Fruit fly (Drosophila melanogaster): ENCODE results near the gene hid.

hid gene

DNA sequence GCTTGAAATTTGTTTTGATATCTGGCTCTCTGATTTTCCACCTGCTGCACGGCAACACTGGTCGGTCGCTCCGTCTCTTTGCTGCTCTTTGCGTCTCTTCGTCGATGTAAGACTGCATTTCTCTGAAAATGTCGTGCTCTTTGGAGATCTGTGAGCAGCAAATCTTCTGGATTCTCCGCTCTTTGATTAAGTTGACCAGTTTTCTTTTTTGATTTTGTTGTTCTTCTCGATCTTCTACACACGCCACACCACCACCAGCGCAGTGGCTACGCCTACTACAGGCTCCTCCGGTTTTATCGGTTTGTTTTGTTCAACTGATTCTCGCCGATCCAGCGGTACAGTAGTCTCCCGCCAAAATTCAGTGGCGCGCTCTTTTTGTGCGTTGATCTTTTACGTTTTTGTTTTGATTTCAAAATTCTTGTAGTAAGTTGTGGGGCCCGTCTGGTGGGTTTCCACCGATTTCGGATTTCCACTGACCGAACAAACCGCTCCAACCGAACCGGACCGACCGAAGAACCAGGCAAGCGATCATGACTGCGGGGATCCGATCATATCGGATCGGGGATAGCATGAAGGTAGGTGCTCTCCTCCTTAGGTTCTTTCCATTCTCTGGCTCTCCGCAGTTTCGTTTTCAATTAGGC is 48.9 kb upstream of the hid start (continued):
- TF ChIP-seq H2.0 (GFP tag; IDR thresholded peaks at IDR 0.05) (no peak), sd (tag; optimal IDR thresholded peaks at IDR 0.05) (peak; percentile 42), fu2 (GFP tag; optimal IDR thresholded peaks at IDR 0.05) (no peak), grau (tag; optimal IDR thresholded peaks at IDR 0.05) (peak; percentile 89), CG17568 (GFP tag; optimal IDR thresholded peaks at IDR 0.05) (peak; percentile 23), CG31365 (tag; optimal IDR thresholded peaks at IDR 0.05) (no peak), CG10565 (GFP tag; optimal IDR thresholded peaks at IDR 0.05) (no peak), CG17385 (GFP tag; optimal IDR thresholded peaks at IDR 0.05) (peak; percentile 33), fru (optimal IDR thresholded peaks at IDR 0.05) (no peak), CG14965 (GFP tag; optimal IDR thresholded peaks at IDR 0.05; ENCODE audit: borderline replicate concordance) (no peak), kah (GFP tag; optimal IDR thresholded peaks at IDR 0.05) (peak; percentile 70), Scr (GFP tag; IDR thresholded peaks at IDR 0.05; ENCODE audit: partially characterized antibody) (0 out of 2 replicates have a peak, but pooled peaks have one; percentile 16), chm (GFP tag; IDR thresholded peaks at IDR 0.05) (0 out of 2 replicates have a peak, but pooled peaks have one; percentile 34), cwo (GFP tag; optimal IDR thresholded peaks at IDR 0.05) (peak; percentile 0), row (GFP tag; IDR thresholded peaks at IDR 0.05) (peak; percentile 38; the same call in 1 of the 3 replicates), Hr78 (GFP tag; optimal IDR thresholded peaks at IDR 0.05) (no peak), CG5180 (GFP tag; optimal IDR thresholded peaks at IDR 0.05) (peak; percentile 22), lbe (GFP tag; optimal IDR thresholded peaks at IDR 0.05) (peak; percentile 41), CTCF (GFP tag; optimal IDR thresholded peaks at IDR 0.05) (peak; percentile 73), Doc3 (GFP tag; IDR thresholded peaks at IDR 0.05; ENCODE audit: partially characterized antibody) (peak; percentile 20; the same call in 2 of the 3 replicates), Sox102F (GFP tag; optimal IDR thresholded peaks at IDR 0.05) (no peak), E2f1 (GFP tag; IDR thresholded peaks at IDR 0.05) (peak; percentile 63; the same call in 1 of the 2 replicates), CG8359 (GFP tag; optimal IDR thresholded peaks at IDR 0.05; ENCODE audit: borderline replicate concordance) (no peak), CG11723 (GFP tag; optimal IDR thresholded peaks at IDR 0.05) (no peak), ssp (GFP tag; IDR thresholded peaks at IDR 0.05) (no peak), pros (GFP tag; optimal IDR thresholded peaks at IDR 0.05) (peak; percentile 25), mam (GFP tag; optimal IDR thresholded peaks at IDR 0.05) (no peak), Awh (GFP tag; IDR thresholded peaks at IDR 0.05) (0 out of 2 replicates have a peak, but pooled peaks have one; percentile 42), CG3163 (GFP tag; optimal IDR thresholded peaks at IDR 0.05) (peak; percentile 99), CG1603 (tag; optimal IDR thresholded peaks at IDR 0.05) (no peak), abd-A (tag; optimal IDR thresholded peaks at IDR 0.05) (peak; percentile 10), Dp (GFP tag; optimal IDR thresholded peaks at IDR 0.05) (peak; percentile 61), MESR4 (GFP tag; optimal IDR thresholded peaks at IDR 0.05) (no peak), CG10543 (GFP tag; optimal IDR thresholded peaks at IDR 0.05) (peak; percentile 68), grn (GFP tag; optimal IDR thresholded peaks at IDR 0.05) (peak; percentile 90), CG8765 (GFP tag; IDR thresholded peaks at IDR 0.05) (no peak), CG14667 (GFP tag; IDR thresholded peaks at IDR 0.05) (no peak)

- peak; percentile 14 for TF ChIP-seq nom (GFP tag; optimal IDR thresholded peaks at IDR 0.05)
- TF ChIP-seq chm (GFP tag; IDR thresholded peaks at IDR 0.05): no peak; the same call in 1 of the 2 replicates
- peak; percentile 64 for TF ChIP-seq CG1832 (GFP tag; optimal IDR thresholded peaks at IDR 0.05)
- no peak for TF ChIP-seq CG13424 (tag; optimal IDR thresholded peaks at IDR 0.05)
- peak; percentile 35 for TF ChIP-seq Med (GFP tag)
- no peak for TF ChIP-seq gce (GFP tag; IDR thresholded peaks at IDR 0.05)
- no peak for TF ChIP-seq Rfx (GFP tag; IDR thresholded peaks at IDR 0.05)
- no peak for TF ChIP-seq Taf1 (GFP tag; IDR thresholded peaks at IDR 0.05)
- TF ChIP-seq CG18476 (GFP tag; optimal IDR thresholded peaks at IDR 0.05): peak; percentile 78
- no peak for TF ChIP-seq gcm (GFP tag; optimal IDR thresholded peaks at IDR 0.05)
- no peak for TF ChIP-seq ci (GFP tag; IDR thresholded peaks at IDR 0.05)
- peak; percentile 57 for TF ChIP-seq Ets65A (GFP tag)
- TF ChIP-seq phol (tag; optimal IDR thresholded peaks at IDR 0.05): no peak
- no peak for TF ChIP-seq jumu (GFP tag; optimal IDR thresholded peaks at IDR 0.05)
Measured at dm6 chr3L:18232984-18233738, 47.7 kb upstream of the hid start.

Data from whole organism, embryonic.